Worm (Caenorhabditis elegans) whole organism, midembryonic: Measurements from ENCODE around the gene T16G1.3.

Experiments used
- cog-1 ChIP-seq: sonication (generic microtip); optimal IDR thresholded peaks from 2 replicates; lab custom pipeline; 2016; ENCODE audit warnings: missing genetic modification characterization, missing compliant biosample characterization
- ztf-23 ChIP-seq: fragments of 200-800 bp; sonication (Bioruptor generic); IDR thresholded peaks from 2 replicates; pipeline ENCODE4 v1.3.6; 2022; ENCODE audit warnings: missing genetic modification reagents, missing genetic modification characterization, missing compliant biosample characterization

DNA sequence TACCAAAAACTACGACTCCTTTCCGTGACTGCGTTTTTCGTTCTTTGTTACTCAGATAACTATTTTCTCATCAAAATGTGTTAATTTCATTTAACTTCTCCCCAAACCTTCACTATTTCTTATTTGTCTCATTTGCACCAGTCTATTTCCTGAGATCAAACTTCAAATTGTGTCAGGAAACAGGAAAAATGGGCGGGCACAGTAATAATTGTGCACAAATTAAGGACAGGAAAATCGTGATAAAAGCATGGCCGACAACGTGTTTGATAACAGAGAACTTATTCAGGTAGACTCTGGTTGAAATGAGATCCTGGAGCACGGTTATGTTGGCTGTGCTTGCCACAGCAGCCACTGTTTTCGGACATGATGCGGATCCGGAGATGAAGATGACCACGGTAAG lies 24.4 kb downstream of the T16G1.3 start, which contains the start of gene lipl-1:
- no peak for TF ChIP-seq cog-1 (tag; lab: Kevin White, UChicago)
- no peak for TF ChIP-seq ztf-23 (GFP tag; lab: Robert Waterston, UW)
